Fruit fly (Drosophila melanogaster) whole organism, embryonic: ENCODE data around the gene CG12728.
A peak's percentile ranks its signal among the peaks of the same experiment; 100 is the strongest.

Experiments used
- BEAF-32 ChIP-seq: fragments of 200-800 bp; sonication (Bioruptor generic); optimal IDR thresholded peaks from 3 replicates; lab custom pipeline; 2017; ENCODE audit warnings: missing biosample characterization, missing genetic modification characterization, mild to moderate bottlenecking, moderate library complexity, missing genetic modification reagents
- Blimp-1 ChIP-seq: fragments of 200-800 bp; sonication (Bioruptor generic); optimal IDR thresholded peaks from 3 replicates; lab custom pipeline; 2018; ENCODE audit warnings: missing biosample characterization, missing genetic modification characterization, mild to moderate bottlenecking, moderate library complexity, missing genetic modification reagents
- Bteb2 ChIP-seq: fragments of 200-800 bp; sonication (Bioruptor generic); optimal IDR thresholded peaks from 2 replicates; lab custom pipeline; 2016; ENCODE audit warnings: missing biosample characterization, missing genetic modification characterization
- CG10209 ChIP-seq: fragments of 200-800 bp; sonication (Bioruptor generic); optimal IDR thresholded peaks from 3 replicates; lab custom pipeline; 2017; ENCODE audit warnings: missing biosample characterization, mild to moderate bottlenecking, missing genetic modification characterization, missing genetic modification reagents
- CG10274 ChIP-seq: fragments of 200-800 bp; sonication (Bioruptor generic); optimal IDR thresholded peaks from 3 replicates; lab custom pipeline; 2017; ENCODE audit warnings: missing biosample characterization, mild to moderate bottlenecking, missing genetic modification characterization
- CG11085 ChIP-seq: fragments of 200-800 bp; sonication (Bioruptor generic); IDR thresholded peaks from 2 replicates; pipeline ENCODE4 v1.3.6; 2022; ENCODE audit warnings: missing biosample characterization, missing genetic modification characterization
- CG11398 ChIP-seq: fragments of 200-800 bp; sonication (Bioruptor generic); optimal IDR thresholded peaks from 2 replicates; lab custom pipeline; 2016; ENCODE audit warnings: missing biosample characterization, missing genetic modification characterization
- CG11696 ChIP-seq: fragments of 200-800 bp; sonication (Bioruptor generic); IDR thresholded peaks from 2 replicates; pipeline ENCODE4 v1.3.6; 2022; ENCODE audit warnings: missing biosample characterization, missing genetic modification characterization
- CG12104 ChIP-seq: fragments of 200-800 bp; sonication (Bioruptor generic); optimal IDR thresholded peaks from 3 replicates; lab custom pipeline; 2016; ENCODE audit warnings: missing biosample characterization, missing genetic modification characterization
- CG12236 ChIP-seq: fragments of 200-800 bp; sonication (Bioruptor generic); optimal IDR thresholded peaks from 2 replicates; lab custom pipeline; 2016; ENCODE audit warnings: missing biosample characterization, missing genetic modification characterization
- CG12299 ChIP-seq: fragments of 200-800 bp; sonication (Bioruptor generic); optimal IDR thresholded peaks from 2 replicates; lab custom pipeline; 2018; ENCODE audit warnings: missing biosample characterization, mild to moderate bottlenecking, missing genetic modification characterization
- CG12659 ChIP-seq: fragments of 200-800 bp; sonication (Bioruptor generic); optimal IDR thresholded peaks from 3 replicates; lab custom pipeline; 2017; ENCODE audit warnings: mild to moderate bottlenecking, missing biosample characterization, missing genetic modification reagents, missing genetic modification characterization
- CG12942 ChIP-seq: fragments of 200-800 bp; sonication (Bioruptor generic); optimal IDR thresholded peaks from 3 replicates; lab custom pipeline; 2016; ENCODE audit warnings: missing biosample characterization, missing genetic modification characterization
- CG14441 ChIP-seq: fragments of 200-800 bp; sonication (Bioruptor generic); IDR thresholded peaks from 2 replicates; pipeline ENCODE4 v1.3.6; 2022; ENCODE audit warnings: missing biosample characterization, missing genetic modification characterization
- CG16815 ChIP-seq: fragments of 200-800 bp; sonication (Bioruptor generic); optimal IDR thresholded peaks from 3 replicates; lab custom pipeline; 2017; ENCODE audit warnings: missing biosample characterization, mild to moderate bottlenecking, missing genetic modification characterization
- CG16863 ChIP-seq: fragments of 200-800 bp; sonication (Bioruptor generic); optimal IDR thresholded peaks from 3 replicates; lab custom pipeline; 2016; ENCODE audit warnings: missing biosample characterization, missing genetic modification characterization
- CG17568 ChIP-seq: fragments of 200-800 bp; sonication (Bioruptor generic); optimal IDR thresholded peaks from 2 replicates; lab custom pipeline; 2018; ENCODE audit warnings: missing biosample characterization, mild to moderate bottlenecking, missing genetic modification characterization, moderate library complexity
- CG18764 ChIP-seq: fragments of 200-800 bp; sonication (Bioruptor generic); optimal IDR thresholded peaks from 3 replicates; lab custom pipeline; 2016; ENCODE audit warnings: missing biosample characterization, missing genetic modification characterization
- CG30403 ChIP-seq: fragments of 200-800 bp; sonication (Bioruptor generic); optimal IDR thresholded peaks from 3 replicates; lab custom pipeline; 2016; ENCODE audit warnings: missing biosample characterization, missing genetic modification characterization
- CG33557 ChIP-seq: fragments of 200-800 bp; sonication (Bioruptor generic); optimal IDR thresholded peaks from 2 replicates; lab custom pipeline; 2019; ENCODE audit warnings: missing biosample characterization, mild to moderate bottlenecking, missing genetic modification characterization, moderate library complexity
- CG7357 ChIP-seq: fragments of 200-800 bp; sonication (Bioruptor generic); IDR thresholded peaks from 3 replicates; pipeline ENCODE4 v1.3.6; 2022; ENCODE audit warnings: missing biosample characterization, missing genetic modification characterization
- CG7987 ChIP-seq: fragments of 200-800 bp; sonication (Bioruptor generic); optimal IDR thresholded peaks from 2 replicates; lab custom pipeline; 2018; ENCODE audit warnings: missing biosample characterization, mild to moderate bottlenecking, missing genetic modification characterization, moderate library complexity
- CG8359 ChIP-seq: fragments of 200-800 bp; sonication (Bioruptor generic); optimal IDR thresholded peaks from 2 replicates; lab custom pipeline; 2017; ENCODE audit warnings: missing biosample characterization, mild to moderate bottlenecking, missing genetic modification characterization, borderline replicate concordance
- CG8478 ChIP-seq: fragments of >200 bp; optimal IDR thresholded peaks from 2 replicates; lab custom pipeline; 2018
- CG8924 ChIP-seq: fragments of 200-800 bp; optimal IDR thresholded peaks from 3 replicates; lab custom pipeline; 2019; ENCODE audit warnings: missing biosample characterization, mild to moderate bottlenecking, missing genetic modification characterization, moderate library complexity
- CG9797 ChIP-seq: fragments of 200-800 bp; sonication (Bioruptor generic); optimal IDR thresholded peaks from 3 replicates; lab custom pipeline; 2018; ENCODE audit warnings: missing biosample characterization, mild to moderate bottlenecking, missing genetic modification characterization
- CG9817 ChIP-seq: fragments of 200-800 bp; sonication (Bioruptor generic); optimal IDR thresholded peaks from 2 replicates; lab custom pipeline; 2018; ENCODE audit warnings: missing biosample characterization, mild to moderate bottlenecking, missing genetic modification characterization, moderate library complexity
- Dek ChIP-seq: fragments of 200-800 bp; sonication (Bioruptor generic); optimal IDR thresholded peaks from 3 replicates; lab custom pipeline; 2019; ENCODE audit warnings: missing biosample characterization, mild to moderate bottlenecking, missing genetic modification characterization, moderate library complexity
- Hmx ChIP-seq: fragments of 200-800 bp; sonication (Bioruptor generic); optimal IDR thresholded peaks from 2 replicates; lab custom pipeline; 2016; ENCODE audit warnings: missing biosample characterization, missing genetic modification characterization
- Meics ChIP-seq: fragments of 200-800 bp; sonication (Bioruptor generic); optimal IDR thresholded peaks from 2 replicates; lab custom pipeline; 2017; ENCODE audit warnings: missing biosample characterization, mild to moderate bottlenecking, missing genetic modification characterization
- Mrtf ChIP-seq: fragments of 200-800 bp; sonication (Bioruptor generic); IDR thresholded peaks from 3 replicates; pipeline ENCODE4 v1.3.6; 2022; ENCODE audit warnings: missing biosample characterization, missing genetic modification characterization
- Neu2 ChIP-seq: fragments of 200-800 bp; sonication (Bioruptor generic); optimal IDR thresholded peaks from 3 replicates; lab custom pipeline; 2016; ENCODE audit warnings: missing biosample characterization, missing genetic modification characterization, borderline replicate concordance
- Ptx1 ChIP-seq: fragments of 200-800 bp; sonication (Bioruptor generic); IDR thresholded peaks from 2 replicates; pipeline ENCODE4 v1.3.6; 2022; ENCODE audit warnings: missing biosample characterization, missing genetic modification characterization
- Sox102F ChIP-seq: fragments of 200-800 bp; sonication (Bioruptor generic); optimal IDR thresholded peaks from 2 replicates; lab custom pipeline; 2018; ENCODE audit warnings: missing biosample characterization, mild to moderate bottlenecking, missing genetic modification characterization, moderate library complexity
- ara ChIP-seq: fragments of 200-800 bp; sonication (Bioruptor generic); IDR thresholded peaks from 2 replicates; pipeline ENCODE4 v1.3.6; 2022; ENCODE audit warnings: missing biosample characterization, missing genetic modification characterization
- btn ChIP-seq: fragments of 200-800 bp; sonication (Bioruptor generic); optimal IDR thresholded peaks from 2 replicates; lab custom pipeline; 2016; ENCODE audit warnings: missing biosample characterization, missing genetic modification characterization
- corto ChIP-seq: fragments of 200-800 bp; sonication (Bioruptor generic); optimal IDR thresholded peaks from 2 replicates; lab custom pipeline; 2016; ENCODE audit warnings: missing biosample characterization, mild to moderate bottlenecking, missing genetic modification characterization, moderate library complexity
- dpn ChIP-seq, 2 experiments: fragments of 200-800 bp; sonication (Bioruptor generic); optimal IDR thresholded peaks; 3 replicates each; lab custom pipeline; 2016; ENCODE audit warnings: missing biosample characterization in 2 of 2, missing genetic modification characterization in 2 of 2
- emc ChIP-seq: fragments of 200-800 bp; sonication (Bioruptor generic); optimal IDR thresholded peaks from 2 replicates; lab custom pipeline; 2016; ENCODE audit warnings: missing biosample characterization, missing genetic modification characterization
- ham ChIP-seq: fragments of 200-800 bp; sonication (Bioruptor generic); IDR thresholded peaks from 2 replicates; pipeline ENCODE4 v1.3.6; 2022; ENCODE audit warnings: missing biosample characterization, missing genetic modification characterization
- hkb ChIP-seq, 2 experiments: fragments of 200-800 bp in 1 of 2; fragments of >200 bp in 1 of 2; sonication (Bioruptor generic) in 1 of 2; IDR thresholded peaks in 1 of 2; optimal IDR thresholded peaks in 1 of 2; 2 replicates each; pipeline versions ENCODE4 v1.3.6 to Lab custom; 2017 to 2022; ENCODE audit warnings: missing biosample characterization in 1 of 2, missing genetic modification characterization in 1 of 2
- jing ChIP-seq: fragments of 200-800 bp; sonication (Bioruptor generic); optimal IDR thresholded peaks from 2 replicates; lab custom pipeline; 2018; ENCODE audit warnings: missing biosample characterization, mild to moderate bottlenecking, missing genetic modification characterization
- nau ChIP-seq: fragments of 200-800 bp; sonication (Bioruptor generic); optimal IDR thresholded peaks from 3 replicates; lab custom pipeline; 2017; ENCODE audit warnings: missing biosample characterization, mild to moderate bottlenecking, missing genetic modification characterization, missing genetic modification reagents
- pum ChIP-seq: fragments of 200-800 bp; sonication (Bioruptor generic); optimal IDR thresholded peaks from 2 replicates; lab custom pipeline; 2016; ENCODE audit warnings: missing biosample characterization, missing genetic modification characterization
- sens-2 ChIP-seq: fragments of 200-800 bp; sonication (Bioruptor generic); IDR thresholded peaks from 2 replicates; pipeline ENCODE4 v1.3.6; 2022; ENCODE audit warnings: missing biosample characterization, missing genetic modification characterization
- slbo ChIP-seq: fragments of 200-800 bp; sonication (Bioruptor generic); IDR thresholded peaks from 2 replicates; pipeline ENCODE4 v1.3.6; 2022; ENCODE audit warnings: missing biosample characterization, missing genetic modification characterization
- unpg ChIP-seq: fragments of 200-800 bp; sonication (Bioruptor generic); optimal IDR thresholded peaks from 3 replicates; lab custom pipeline; 2018; ENCODE audit warnings: missing biosample characterization, mild to moderate bottlenecking, missing genetic modification characterization, moderate library complexity
- vfl ChIP-seq: fragments of 200-800 bp; sonication (Bioruptor generic); optimal IDR thresholded peaks from 2 replicates; lab custom pipeline; 2016; ENCODE audit warnings: missing biosample characterization, missing genetic modification characterization
- z ChIP-seq: fragments of 200-800 bp; sonication (Bioruptor generic); IDR thresholded peaks from 3 replicates; pipeline ENCODE4 v1.3.6; 2022; ENCODE audit warnings: missing biosample characterization, missing genetic modification characterization

Gene CG12728

dm6 chrX:5918499-5919126, 23.8 kb upstream of the CG12728 start (continued):
- TF ChIP-seq hkb (optimal IDR thresholded peaks at IDR 0.05; lab: Kevin White, UChicago) (no peak), hkb (GFP tag; IDR thresholded peaks at IDR 0.05; lab: Robert Waterston, UW) (peak; percentile 99), Blimp-1 (GFP tag; lab: Kevin White, UChicago) (peak; percentile 96), CG18764 (GFP tag; lab: Kevin White, UChicago) (peak; percentile 97), ara (GFP tag; lab: Robert Waterston, UW) (peak; percentile 99), Hmx (GFP tag; lab: Kevin White, UChicago) (peak; percentile 95), CG12942 (GFP tag; lab: Kevin White, UChicago) (peak; percentile 99), btn (GFP tag; lab: Kevin White, UChicago) (peak; percentile 97), CG16815 (peak; percentile 99), z (GFP tag; lab: Robert Waterston, UW) (peak; percentile 75; the same call in 2 of the 3 replicates), CG12236 (GFP tag; lab: Kevin White, UChicago) (peak; percentile 100), vfl (GFP tag; lab: Kevin White, UChicago) (peak; percentile 95), Dek (tag; lab: Kevin White, UChicago) (peak; percentile 99), Sox102F (peak; percentile 99), Meics (peak; percentile 99), BEAF-32 (GFP tag; lab: Kevin White, UChicago) (peak; percentile 33), CG14441 (GFP tag; lab: Robert Waterston, UW) (peak; percentile 100), dpn (GFP tag; optimal IDR thresholded peaks at IDR 0.05; lab: Kevin White, UChicago) (peak; percentile 99), ham (GFP tag; lab: Robert Waterston, UW) (peak; percentile 98), CG11085 (GFP tag; lab: Robert Waterston, UW) (peak; percentile 99), pum (peak; percentile 99), CG8924 (tag; lab: Kevin White, UChicago) (peak; percentile 98), corto (GFP tag; lab: Kevin White, UChicago) (peak; percentile 93), emc (GFP tag; lab: Kevin White, UChicago) (peak; percentile 97), sens-2 (GFP tag; lab: Robert Waterston, UW) (peak; percentile 98), CG12659 (GFP tag; lab: Kevin White, UChicago) (peak; percentile 99), slbo (GFP tag; lab: Robert Waterston, UW) (peak; percentile 100), CG7987 (peak; percentile 95), CG11696 (GFP tag; lab: Robert Waterston, UW) (peak; percentile 95), jing (GFP tag; lab: Kevin White, UChicago) (peak; percentile 98), Neu2 (GFP tag; lab: Kevin White, UChicago) (peak; percentile 91), CG9817 (peak; percentile 99), CG10274 (peak; percentile 95), Ptx1 (GFP tag; lab: Robert Waterston, UW) (peak; percentile 100), CG33557 (GFP tag; lab: Kevin White, UChicago) (peak; percentile 93), CG8478 (lab: Kevin White, UChicago) (no peak), unpg (GFP tag; lab: Kevin White, UChicago) (peak; percentile 99), Mrtf (GFP tag; lab: Robert Waterston, UW) (peak; percentile 99), CG9797 (GFP tag; lab: Kevin White, UChicago) (peak; percentile 57), CG8359 (GFP tag; lab: Kevin White, UChicago) (peak; percentile 93), CG11398 (GFP tag; lab: Kevin White, UChicago) (peak; percentile 98), CG30403 (peak; percentile 99), CG12299 (tag; lab: Kevin White, UChicago) (peak; percentile 98), CG10209 (GFP tag; lab: Kevin White, UChicago) (peak; percentile 99), CG16863 (GFP tag; lab: Kevin White, UChicago) (peak; percentile 99), CG7357 (peak; percentile 98), nau (GFP tag; lab: Kevin White, UChicago) (peak; percentile 99), Bteb2 (GFP tag; lab: Kevin White, UChicago) (peak; percentile 98), CG12104 (GFP tag; lab: Kevin White, UChicago) (peak; percentile 96), CG17568 (GFP tag; lab: Kevin White, UChicago) (peak; percentile 97)
